Worm (Caenorhabditis elegans): Measurements from ENCODE around the gene T26C11.8.

T26C11.8 gene

ce11 chrX:1870991-1871390 lies 10.5 kb downstream of the T26C11.8 start:
- TF ChIP-seq ztf-29 (GFP tag; IDR thresholded peaks at IDR 0.05), result no peak
- no peak for TF ChIP-seq ztf-23 (GFP tag; IDR thresholded peaks at IDR 0.05)
- TF ChIP-seq ref-1 (GFP tag; conservative IDR thresholded peaks at IDR 0.05), result no peak
- no peak for TF ChIP-seq klf-2 (GFP tag; conservative IDR thresholded peaks at IDR 0.05)
- TF ChIP-seq flt-1 (GFP tag; IDR thresholded peaks at IDR 0.05), result no peak
- no peak for TF ChIP-seq cog-1 (tag; optimal IDR thresholded peaks at IDR 0.05)
- TF ChIP-seq tab-1 (GFP tag; IDR thresholded peaks at IDR 0.05), result no peak

- TF ChIP-seq med-1 (GFP tag; optimal IDR thresholded peaks at IDR 0.05; ENCODE audit: insufficient read depth), result peak; percentile 59
- peak; percentile 78 for TF ChIP-seq T22C8.4 (GFP tag; IDR thresholded peaks at IDR 0.05)
- peak; percentile 88 for TF ChIP-seq ztf-23 (GFP tag; IDR thresholded peaks at IDR 0.05)
- TF ChIP-seq tab-1 (GFP tag; IDR thresholded peaks at IDR 0.05), result peak; percentile 94
- TF ChIP-seq cog-1 (tag; optimal IDR thresholded peaks at IDR 0.05), result peak; percentile 66
- TF ChIP-seq flt-1 (GFP tag; IDR thresholded peaks at IDR 0.05), result peak; percentile 94
- TF ChIP-seq klf-2 (GFP tag; conservative IDR thresholded peaks at IDR 0.05), result peak; percentile 76
- TF ChIP-seq ref-1 (GFP tag; conservative IDR thresholded peaks at IDR 0.05), result peak; percentile 86
- TF ChIP-seq ztf-29 (GFP tag; IDR thresholded peaks at IDR 0.05), result peak; percentile 85
Measured at ce11 chrX:1880665-1881064, 20.1 kb downstream of the T26C11.8 start.

ce11 chrX:1888445-1889035 lies 28.0 kb downstream of the T26C11.8 start:
- TF ChIP-seq ztf-23 (GFP tag; IDR thresholded peaks at IDR 0.05) (no peak), klf-2 (GFP tag; conservative IDR thresholded peaks at IDR 0.05) (no peak), tab-1 (GFP tag; IDR thresholded peaks at IDR 0.05) (no peak), ztf-29 (GFP tag; IDR thresholded peaks at IDR 0.05) (no peak), flt-1 (GFP tag; IDR thresholded peaks at IDR 0.05) (no peak), cog-1 (tag; optimal IDR thresholded peaks at IDR 0.05) (peak; percentile 36)

ce11 chrX:1890817-1891216 lies 30.3 kb downstream of the T26C11.8 start:
- TF ChIP-seq klf-2 (GFP tag; conservative IDR thresholded peaks at IDR 0.05) (no peak), T22C8.4 (GFP tag; IDR thresholded peaks at IDR 0.05) (no peak), ref-1 (GFP tag; conservative IDR thresholded peaks at IDR 0.05) (no peak), ztf-29 (GFP tag; IDR thresholded peaks at IDR 0.05) (no peak), cog-1 (tag; optimal IDR thresholded peaks at IDR 0.05) (no peak), med-1 (GFP tag; optimal IDR thresholded peaks at IDR 0.05; ENCODE audit: insufficient read depth) (no peak), flt-1 (GFP tag; IDR thresholded peaks at IDR 0.05) (no peak), tab-1 (GFP tag; IDR thresholded peaks at IDR 0.05) (no peak)

- TF ChIP-seq T22C8.4 (GFP tag; IDR thresholded peaks at IDR 0.05) (no peak), ztf-23 (GFP tag; IDR thresholded peaks at IDR 0.05) (no peak), med-1 (GFP tag; optimal IDR thresholded peaks at IDR 0.05; ENCODE audit: insufficient read depth) (no peak), ztf-29 (GFP tag; IDR thresholded peaks at IDR 0.05) (no peak), cog-1 (tag; optimal IDR thresholded peaks at IDR 0.05) (no peak), tab-1 (GFP tag; IDR thresholded peaks at IDR 0.05) (no peak), klf-2 (GFP tag; conservative IDR thresholded peaks at IDR 0.05) (no peak), ref-1 (GFP tag; conservative IDR thresholded peaks at IDR 0.05) (no peak), flt-1 (GFP tag; IDR thresholded peaks at IDR 0.05) (no peak)
Measured at ce11 chrX:1891887-1892286, 31.4 kb downstream of the T26C11.8 start, which contains the start of gene B0294.3. Gene B0294.3, plus strand, starts transcription at chrX:1892187.

ce11 chrX:1897243-1897642 lies 36.7 kb downstream of the T26C11.8 start, which contains the start of gene B0294.1:
Gene B0294.1, minus strand, starts transcription at chrX:1897343.
- no peak for TF ChIP-seq klf-2 (GFP tag; conservative IDR thresholded peaks at IDR 0.05)
- TF ChIP-seq tab-1 (GFP tag; IDR thresholded peaks at IDR 0.05), result no peak
- no peak for TF ChIP-seq T22C8.4 (GFP tag; IDR thresholded peaks at IDR 0.05)
- TF ChIP-seq flt-1 (GFP tag; IDR thresholded peaks at IDR 0.05), result no peak
- TF ChIP-seq cog-1 (tag; optimal IDR thresholded peaks at IDR 0.05), result no peak
- no peak for TF ChIP-seq ref-1 (GFP tag; conservative IDR thresholded peaks at IDR 0.05)
- TF ChIP-seq ztf-23 (GFP tag; IDR thresholded peaks at IDR 0.05), result no peak
- TF ChIP-seq med-1 (GFP tag; optimal IDR thresholded peaks at IDR 0.05; ENCODE audit: insufficient read depth), result no peak
- TF ChIP-seq ztf-29 (GFP tag; IDR thresholded peaks at IDR 0.05), result no peak

ce11 chrX:1901480-1901879 lies 41.0 kb downstream of the T26C11.8 start:
- TF ChIP-seq flt-1 (GFP tag; IDR thresholded peaks at IDR 0.05) (no peak), T22C8.4 (GFP tag; IDR thresholded peaks at IDR 0.05) (no peak), tab-1 (GFP tag; IDR thresholded peaks at IDR 0.05) (no peak), klf-2 (GFP tag; conservative IDR thresholded peaks at IDR 0.05) (no peak), med-1 (GFP tag; optimal IDR thresholded peaks at IDR 0.05; ENCODE audit: insufficient read depth) (no peak), cog-1 (tag; optimal IDR thresholded peaks at IDR 0.05) (no peak), ref-1 (GFP tag; conservative IDR thresholded peaks at IDR 0.05) (no peak), ztf-23 (GFP tag; IDR thresholded peaks at IDR 0.05) (no peak), ztf-29 (GFP tag; IDR thresholded peaks at IDR 0.05) (no peak)

- TF ChIP-seq T22C8.4 (GFP tag; IDR thresholded peaks at IDR 0.05) (no peak), klf-2 (GFP tag; conservative IDR thresholded peaks at IDR 0.05) (no peak), ztf-23 (GFP tag; IDR thresholded peaks at IDR 0.05) (no peak), cog-1 (tag; optimal IDR thresholded peaks at IDR 0.05) (no peak), tab-1 (GFP tag; IDR thresholded peaks at IDR 0.05) (no peak), ref-1 (GFP tag; conservative IDR thresholded peaks at IDR 0.05) (no peak)
Measured at ce11 chrX:1907009-1907408, 46.5 kb downstream of the T26C11.8 start.

ce11 chrX:1909353-1909752 lies 48.8 kb downstream of the T26C11.8 start:
- no peak for TF ChIP-seq klf-2 (GFP tag; conservative IDR thresholded peaks at IDR 0.05)
- no peak for TF ChIP-seq med-1 (GFP tag; optimal IDR thresholded peaks at IDR 0.05; ENCODE audit: insufficient read depth)
- TF ChIP-seq ztf-23 (GFP tag; IDR thresholded peaks at IDR 0.05), result peak; percentile 71
- no peak for TF ChIP-seq cog-1 (tag; optimal IDR thresholded peaks at IDR 0.05)
- TF ChIP-seq T22C8.4 (GFP tag; IDR thresholded peaks at IDR 0.05), result peak; percentile 39; the same call in 1 of the 2 replicates
- TF ChIP-seq tab-1 (GFP tag; IDR thresholded peaks at IDR 0.05), result 0 out of 2 replicates have a peak, but pooled peaks have one; percentile 48
- no peak; the same call in 1 of the 2 replicates for TF ChIP-seq ztf-29 (GFP tag; IDR thresholded peaks at IDR 0.05)
- TF ChIP-seq flt-1 (GFP tag; IDR thresholded peaks at IDR 0.05), result peak; percentile 8; the same call in 1 of the 2 replicates
- TF ChIP-seq ref-1 (GFP tag; conservative IDR thresholded peaks at IDR 0.05), result no peak
